Fruit fly (Drosophila melanogaster) whole organism: Measurements from ENCODE around the gene CSN5.

Source experiments
- CG8478 ChIP-seq: fragments of >200 bp; optimal IDR thresholded peaks from 2 replicates; lab custom pipeline; 2018; ENCODE audit warnings: inconsistent platforms
- Dll ChIP-seq: fragments of >200 bp; optimal IDR thresholded peaks from 2 replicates; lab custom pipeline; 2017
- EcR ChIP-seq, 2 experiments: fragments of >200 bp; optimal IDR thresholded peaks; 2 replicates each; lab custom pipeline; 2017; ENCODE audit warnings: missing biosample characterization in 2 of 2, missing genetic modification characterization in 2 of 2, missing genetic modification reagents in 2 of 2
- pan ChIP-seq: fragments of >200 bp; optimal IDR thresholded peaks from 2 replicates; lab custom pipeline; 2017
- psq ChIP-seq: fragments of >200 bp; optimal IDR thresholded peaks from 2 replicates; lab custom pipeline; 2017
- usp ChIP-seq: fragments of >200 bp; optimal IDR thresholded peaks from 2 replicates; lab custom pipeline; 2017; ENCODE audit warnings: missing biosample characterization, missing genetic modification characterization, mixed read lengths

CSN5 gene

dm6 chr3R:16502595-16503305, 32.9 kb downstream of the CSN5 start, which contains the start of gene CG42342:
TSS of gene CG42342 (plus strand) at chr3R:16502770.
- no peak for TF ChIP-seq psq (lab: Kevin White, UChicago)
- TF ChIP-seq usp (GFP tag; lab: Kevin White, UChicago), result no peak
- TF ChIP-seq pan (lab: Kevin White, UChicago), result no peak
- no peak for TF ChIP-seq Dll (lab: Kevin White, UChicago)
- no peak for TF ChIP-seq EcR (GFP tag; optimal IDR thresholded peaks at IDR 0.05; lab: Kevin White, UChicago)
- no peak for TF ChIP-seq CG8478 (lab: Kevin White, UChicago)

dm6 chr3R:16504541-16504940, 34.6 kb downstream of the CSN5 start:
- TF ChIP-seq EcR (GFP tag; optimal IDR thresholded peaks at IDR 0.05; lab: Kevin White, UChicago) (no peak), psq (lab: Kevin White, UChicago) (no peak), Dll (lab: Kevin White, UChicago) (no peak), usp (GFP tag; lab: Kevin White, UChicago) (no peak), pan (lab: Kevin White, UChicago) (no peak), CG8478 (lab: Kevin White, UChicago) (no peak)

- TF ChIP-seq pan (lab: Kevin White, UChicago) (no peak), Dll (lab: Kevin White, UChicago) (no peak), psq (lab: Kevin White, UChicago) (no peak), usp (GFP tag; lab: Kevin White, UChicago) (no peak)
Measured at dm6 chr3R:16507706-16508105, 37.8 kb downstream of the CSN5 start.

dm6 chr3R:16510128-16510527, 40.2 kb downstream of the CSN5 start:
- TF ChIP-seq EcR (GFP tag; optimal IDR thresholded peaks at IDR 0.05; lab: Kevin White, UChicago), result no peak
- no peak for TF ChIP-seq Dll (lab: Kevin White, UChicago)
- TF ChIP-seq pan (lab: Kevin White, UChicago), result no peak
- no peak for TF ChIP-seq usp (GFP tag; lab: Kevin White, UChicago)
- no peak for TF ChIP-seq CG8478 (lab: Kevin White, UChicago)
- TF ChIP-seq psq (lab: Kevin White, UChicago), result no peak

dm6 chr3R:16518150-16518662, 48.3 kb downstream of the CSN5 start:
- no peak for TF ChIP-seq CG8478 (lab: Kevin White, UChicago)
